Fruit fly (Drosophila melanogaster) Kc167 (cell line): ENCODE results near the gene CG2681.

ENCODE experiments used
- Myc ChIP-seq: fragments of >200 bp; optimal IDR thresholded peaks from 2 replicates; lab custom pipeline; 2017; ENCODE audit warnings: missing external identifiers
- Sin3A ChIP-seq: fragments of >200 bp; optimal IDR thresholded peaks from 2 replicates; lab custom pipeline; 2018; ENCODE audit warnings: missing external identifiers
- h ChIP-seq: fragments of >200 bp; optimal IDR thresholded peaks from 3 replicates; lab custom pipeline; 2018; ENCODE audit warnings: missing external identifiers
- insv ChIP-seq: fragments of >200 bp; optimal IDR thresholded peaks from 3 replicates; lab custom pipeline; 2018; ENCODE audit warnings: missing external identifiers
- psq ChIP-seq: fragments of >200 bp; optimal IDR thresholded peaks from 2 replicates; lab custom pipeline; 2017; ENCODE audit warnings: missing external identifiers
- ttk ChIP-seq: sonication (Bioruptor generic); optimal IDR thresholded peaks from 2 replicates; lab custom pipeline; 2017; ENCODE audit warnings: missing external identifiers

DNA sequence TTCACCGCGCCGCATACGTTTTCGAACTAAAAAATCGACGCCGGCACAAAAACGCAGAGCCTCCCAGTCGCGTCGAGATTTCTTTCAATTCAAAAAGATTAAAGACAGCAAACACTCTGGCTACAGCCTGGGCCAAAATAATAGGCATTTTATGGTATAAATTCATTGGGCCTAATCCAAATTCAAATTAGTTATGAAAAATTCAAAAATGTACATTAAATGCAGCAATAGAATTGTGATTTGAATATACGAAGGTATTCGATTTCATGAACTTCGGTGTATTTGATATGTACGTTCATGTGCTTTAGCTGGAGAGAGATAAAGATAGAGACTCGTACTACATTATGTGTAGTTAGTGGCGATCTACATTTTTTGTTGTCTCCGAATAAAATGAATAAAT, 35.6 kb downstream of the CG2681 start, which contains the start of gene Syx4:
- TF ChIP-seq insv (lab: Kevin White, UChicago) = no peak
- TF ChIP-seq psq (lab: Kevin White, UChicago) = no peak
- no peak for TF ChIP-seq ttk (lab: Kevin White, UChicago)
- no peak for TF ChIP-seq Sin3A (lab: Kevin White, UChicago)
- no peak for TF ChIP-seq Myc (lab: Kevin White, UChicago)
- no peak for TF ChIP-seq h (lab: Kevin White, UChicago)
